Fruit fly (Drosophila melanogaster) whole organism, wandering third instar larva: Measurements from ENCODE around the gene Pex2.

ENCODE experiments used
- Dfd ChIP-seq: fragments of >200 bp; optimal IDR thresholded peaks from 2 replicates; lab custom pipeline; 2017; ENCODE audit warnings: missing biosample characterization, missing genetic modification characterization
- Hnf4 ChIP-seq: fragments of 200-800 bp; sonication (Bioruptor generic); optimal IDR thresholded peaks from 2 replicates; lab custom pipeline; 2016; ENCODE audit warnings: missing biosample characterization, mild to moderate bottlenecking, missing genetic modification characterization
- Hr78 ChIP-seq: fragments of >200 bp; optimal IDR thresholded peaks from 2 replicates; lab custom pipeline; 2017; ENCODE audit warnings: missing biosample characterization, missing genetic modification characterization
- Jra ChIP-seq: sonication (Bioruptor generic); optimal IDR thresholded peaks from 2 replicates; lab custom pipeline; 2016; ENCODE audit warnings: missing biosample characterization, missing genetic modification characterization
- Rel ChIP-seq, 2 experiments: fragments of 200-800 bp; sonication (Bioruptor generic) in 1 of 2; optimal IDR thresholded peaks; 2 replicates in 1 of 2; 3 replicates in 1 of 2; lab custom pipeline; 2016 to 2019; ENCODE audit warnings: mild to moderate bottlenecking in 2 of 2, missing biosample characterization in 2 of 2, missing genetic modification characterization in 2 of 2, moderate library complexity in 1 of 2
- Sp1 ChIP-seq: fragments of 200-800 bp; sonication (Bioruptor generic); optimal IDR thresholded peaks from 3 replicates; lab custom pipeline; 2019; ENCODE audit warnings: missing biosample characterization, mild to moderate bottlenecking, missing genetic modification characterization, moderate library complexity
- dsf ChIP-seq: sonication (Bioruptor generic); optimal IDR thresholded peaks from 2 replicates; lab custom pipeline; 2016; ENCODE audit warnings: missing biosample characterization, missing genetic modification characterization, borderline replicate concordance
- ey ChIP-seq: fragments of 200-800 bp; sonication (Bioruptor generic); optimal IDR thresholded peaks from 2 replicates; lab custom pipeline; 2016; ENCODE audit warnings: missing biosample characterization, missing genetic modification characterization
- h ChIP-seq: fragments of 200-800 bp; sonication (Bioruptor generic); optimal IDR thresholded peaks from 3 replicates; lab custom pipeline; 2016; ENCODE audit warnings: missing biosample characterization, mild to moderate bottlenecking, missing genetic modification characterization
- lola ChIP-seq: fragments of >200 bp; optimal IDR thresholded peaks from 2 replicates; lab custom pipeline; 2017; ENCODE audit warnings: missing biosample characterization, missing genetic modification characterization
- pan ChIP-seq: fragments of >200 bp; optimal IDR thresholded peaks from 2 replicates; lab custom pipeline; 2017
- psq ChIP-seq: fragments of 200-800 bp; sonication (Bioruptor generic); optimal IDR thresholded peaks from 3 replicates; lab custom pipeline; 2017; ENCODE audit warnings: missing biosample characterization, mild to moderate bottlenecking, missing genetic modification characterization, moderate library complexity
- sage ChIP-seq: fragments of 200-800 bp; sonication (Bioruptor generic); optimal IDR thresholded peaks from 2 replicates; lab custom pipeline; 2016; ENCODE audit warnings: missing biosample characterization, mild to moderate bottlenecking, missing genetic modification characterization
- sv ChIP-seq: fragments of 200-800 bp; sonication (Bioruptor generic); optimal IDR thresholded peaks from 3 replicates; lab custom pipeline; 2016; ENCODE audit warnings: missing biosample characterization, missing genetic modification characterization

DNA sequence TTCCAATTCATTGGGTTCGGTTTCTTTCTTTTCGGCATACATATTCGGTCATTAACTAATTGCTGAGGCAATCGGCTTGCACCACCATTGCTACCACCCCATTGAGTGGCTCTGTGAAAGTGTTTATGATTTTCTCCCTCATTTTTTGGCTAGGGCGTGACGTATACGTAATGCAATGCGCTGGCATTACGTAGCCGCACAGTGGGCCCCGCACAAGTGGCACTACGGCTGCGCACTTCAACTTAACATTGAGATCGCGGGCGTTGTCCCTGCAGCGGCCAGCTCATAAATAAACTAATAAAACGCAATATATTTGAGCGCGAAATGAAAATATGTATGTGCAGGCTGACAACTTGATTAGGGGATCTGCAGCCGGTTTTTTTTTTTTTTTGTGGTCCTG lies 7.4 kb upstream of the Pex2 start:
- TF ChIP-seq Rel (GFP tag; optimal IDR thresholded peaks at IDR 0.05; lab: Kevin White, UChicago): no peak
- no peak for TF ChIP-seq Rel (tag; optimal IDR thresholded peaks at IDR 0.05; lab: Kevin White, UChicago)
- TF ChIP-seq h: no peak
- TF ChIP-seq ey (GFP tag; lab: Kevin White, UChicago): no peak
- TF ChIP-seq psq (GFP tag; lab: Kevin White, UChicago): no peak
- no peak for TF ChIP-seq Jra (GFP tag; lab: Kevin White, UChicago)
- no peak for TF ChIP-seq Dfd (GFP tag; lab: Kevin White, UChicago)
- TF ChIP-seq Sp1 (GFP tag; lab: Kevin White, UChicago): no peak
- no peak for TF ChIP-seq sv (GFP tag; lab: Kevin White, UChicago)
- no peak for TF ChIP-seq sage (GFP tag; lab: Kevin White, UChicago)
- no peak for TF ChIP-seq Hr78 (GFP tag; lab: Kevin White, UChicago)
- no peak for TF ChIP-seq lola
- no peak for TF ChIP-seq Hnf4 (GFP tag; lab: Kevin White, UChicago)
- no peak for TF ChIP-seq dsf (GFP tag; lab: Kevin White, UChicago)
- TF ChIP-seq pan (lab: Kevin White, UChicago): no peak
